Fruit fly (Drosophila melanogaster) whole organism, adult: Measurements from ENCODE around the gene CG10341.

Experiments used
- CG11617 ChIP-seq: fragments of 200-800 bp; sonication (Bioruptor generic); optimal IDR thresholded peaks from 2 replicates; lab custom pipeline; 2017; ENCODE audit warnings: mild to moderate bottlenecking, missing biosample characterization, missing genetic modification reagents, missing genetic modification characterization
- CG12768 ChIP-seq: fragments of 200-800 bp; sonication (Bioruptor generic); optimal IDR thresholded peaks from 2 replicates; lab custom pipeline; 2017; ENCODE audit warnings: missing biosample characterization, missing genetic modification characterization, mild to moderate bottlenecking, moderate library complexity, missing genetic modification reagents
- CG14711 ChIP-seq: fragments of 200-800 bp; sonication (Bioruptor generic); optimal IDR thresholded peaks from 2 replicates; lab custom pipeline; 2018; ENCODE audit warnings: missing biosample characterization, mild to moderate bottlenecking, missing genetic modification characterization, moderate library complexity
- CG1620 ChIP-seq: fragments of 200-800 bp; sonication (Bioruptor generic); optimal IDR thresholded peaks from 2 replicates; lab custom pipeline; 2016; ENCODE audit warnings: missing biosample characterization, missing genetic modification characterization
- CG7045 ChIP-seq: fragments of 200-800 bp; sonication (Bioruptor generic); optimal IDR thresholded peaks from 2 replicates; lab custom pipeline; 2017; ENCODE audit warnings: missing biosample characterization, mild to moderate bottlenecking, missing genetic modification characterization
- Crg-1 ChIP-seq: fragments of 200-800 bp; sonication (Bioruptor generic); optimal IDR thresholded peaks from 2 replicates; lab custom pipeline; 2016; ENCODE audit warnings: missing biosample characterization, missing genetic modification characterization
- Mnt ChIP-seq: fragments of 200-800 bp; sonication (Bioruptor generic); optimal IDR thresholded peaks from 2 replicates; lab custom pipeline; 2016; ENCODE audit warnings: missing biosample characterization, mild to moderate bottlenecking, missing genetic modification characterization
- kay ChIP-seq: fragments of 200-800 bp; sonication (Bioruptor generic); peaks from one replicate; lab custom pipeline; 2016; ENCODE audit warnings: missing biosample characterization, missing genetic modification characterization, borderline replicate concordance
- tj ChIP-seq: fragments of 200-800 bp; sonication (Bioruptor generic); optimal IDR thresholded peaks from 3 replicates; lab custom pipeline; 2017; ENCODE audit warnings: missing biosample characterization, mild to moderate bottlenecking, missing genetic modification characterization, moderate library complexity
- toe ChIP-seq: fragments of 200-800 bp; sonication (Bioruptor generic); optimal IDR thresholded peaks from 2 replicates; lab custom pipeline; 2016; ENCODE audit warnings: missing biosample characterization, missing genetic modification characterization

dm6 chr2L:18714086-18714485 is 15.6 kb downstream of the CG10341 start:
- no peak for TF ChIP-seq Crg-1 (GFP tag; lab: Kevin White, UChicago)
- TF ChIP-seq CG7045 (GFP tag; lab: Kevin White, UChicago): no peak
- TF ChIP-seq kay (GFP tag; lab: Kevin White, UChicago): no peak
- no peak for TF ChIP-seq tj
- no peak for TF ChIP-seq CG11617 (GFP tag; lab: Kevin White, UChicago)
- no peak for TF ChIP-seq CG14711 (tag; lab: Kevin White, UChicago)
- no peak for TF ChIP-seq CG1620 (GFP tag; lab: Kevin White, UChicago)
- no peak for TF ChIP-seq toe (GFP tag; lab: Kevin White, UChicago)
- TF ChIP-seq CG12768: no peak
- no peak for TF ChIP-seq Mnt (GFP tag; lab: Kevin White, UChicago)
